Worm (Caenorhabditis elegans): ENCODE data around the gene F59B2.12.

Gene F59B2.12

ce11 chrIII:9050600-9050999 lies 33.2 kb downstream of the F59B2.12 start, which contains the start of gene ikke-1:
TSS of gene ikke-1 (minus strand) at chrIII:9050700.
- no peak for TF ChIP-seq F52B5.7 (tag; optimal IDR thresholded peaks at IDR 0.05)
- TF ChIP-seq F55B11.4 (tag; optimal IDR thresholded peaks at IDR 0.05; ENCODE audit: borderline replicate concordance, insufficient read depth): no peak
- 0 out of 2 replicates have a peak, but pooled peaks have one; percentile 6 for TF ChIP-seq hsf-1 (GFP tag; IDR thresholded peaks at IDR 0.05)
- no peak for TF ChIP-seq F49E8.2 (tag; optimal IDR thresholded peaks at IDR 0.05; ENCODE audit: insufficient read depth)
- no peak for TF ChIP-seq K12H6.12 (tag; optimal IDR thresholded peaks at IDR 0.05)

DNA sequence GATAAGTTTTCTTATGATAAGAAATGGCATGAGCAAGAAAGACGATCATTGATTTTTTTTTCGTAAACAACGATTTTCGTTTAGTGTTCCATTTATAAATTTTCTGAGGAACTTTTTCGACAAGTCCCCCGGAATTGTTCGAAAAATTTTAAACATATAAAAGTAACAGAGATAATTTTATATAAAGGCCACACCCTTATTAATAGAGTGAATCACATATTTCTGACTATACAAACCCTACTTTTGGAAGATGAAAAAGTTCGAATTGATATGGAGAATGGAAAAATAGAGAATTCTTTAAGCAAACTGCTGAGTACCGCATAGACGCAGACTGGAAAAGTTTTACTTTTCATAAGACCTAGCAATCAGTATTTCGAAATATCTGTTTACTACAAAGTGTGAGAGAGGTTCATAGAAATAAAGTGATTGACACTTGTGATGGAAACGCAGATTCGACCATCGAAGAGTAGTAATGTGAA lies 33.8 kb downstream of the F59B2.12 start:
- TF ChIP-seq Y56A3A.18 (GFP tag; IDR thresholded peaks at IDR 0.05): no peak; the same call in 1 of the 2 replicates
- peak; percentile 42; the same call in 1 of the 2 replicates for TF ChIP-seq ceh-40 (GFP tag; IDR thresholded peaks at IDR 0.05)
- TF ChIP-seq ztf-6 (GFP tag; IDR thresholded peaks at IDR 0.05): no peak
- no peak for TF ChIP-seq him-1 (tag; optimal IDR thresholded peaks at IDR 0.05)
- TF ChIP-seq hlh-12 (tag; optimal IDR thresholded peaks at IDR 0.05): no peak
- no peak for TF ChIP-seq F37B4.10 (GFP tag; IDR thresholded peaks at IDR 0.05)
- TF ChIP-seq F10E7.11 (tag; optimal IDR thresholded peaks at IDR 0.05): peak; percentile 85
- TF ChIP-seq egrh-3 (GFP tag; IDR thresholded peaks at IDR 0.05): no peak
- TF ChIP-seq lin-40 (tag; optimal IDR thresholded peaks at IDR 0.05): peak; percentile 67
- TF ChIP-seq attf-5 (GFP tag; optimal IDR thresholded peaks at IDR 0.05): peak; percentile 89
- TF ChIP-seq ztf-28 (GFP tag; IDR thresholded peaks at IDR 0.05): no peak
- TF ChIP-seq F33H1.4 (GFP tag; IDR thresholded peaks at IDR 0.05): peak; percentile 10; the same call in 1 of the 2 replicates
- TF ChIP-seq dpl-1 (GFP tag; optimal IDR thresholded peaks at IDR 0.05): peak; percentile 12
- TF ChIP-seq lsy-27 (tag; optimal IDR thresholded peaks at IDR 0.05; ENCODE audit: borderline replicate concordance, insufficient read depth): no peak
- no peak; the same call in 1 of the 2 replicates for TF ChIP-seq lin-26 (GFP tag; IDR thresholded peaks at IDR 0.05)
- TF ChIP-seq tlf-1 (GFP tag; optimal IDR thresholded peaks at IDR 0.05): peak; percentile 76
- no peak for TF ChIP-seq fkh-3 (tag; optimal IDR thresholded peaks at IDR 0.05)
- TF ChIP-seq ztf-18 (tag; optimal IDR thresholded peaks at IDR 0.05): peak; percentile 53
- peak; percentile 76 for TF ChIP-seq ceh-27 (GFP tag; optimal IDR thresholded peaks at IDR 0.05)
- peak; percentile 6 for TF ChIP-seq pha-4 (tag; optimal IDR thresholded peaks at IDR 0.05)
- peak; percentile 84; the same call in 1 of the 2 replicates for TF ChIP-seq Y53G8AR.9 (GFP tag; conservative IDR thresholded peaks at IDR 0.05)
- TF ChIP-seq madf-10 (tag; optimal IDR thresholded peaks at IDR 0.05): peak; percentile 70
- no peak for TF ChIP-seq madf-8 (GFP tag; conservative IDR thresholded peaks at IDR 0.05)
- TF ChIP-seq hmg-20 (GFP tag; IDR thresholded peaks at IDR 0.05): no peak
- peak; percentile 3 for TF ChIP-seq tbx-9 (tag; optimal IDR thresholded peaks at IDR 0.05; ENCODE audit: borderline replicate concordance)
- TF ChIP-seq hmg-1.2 (GFP tag; IDR thresholded peaks at IDR 0.05): peak; percentile 54
- peak in 1 of 3 experiments; percentile 15 for TF ChIP-seq lin-35 (GFP tag; optimal IDR thresholded peaks at IDR 0.05)
- TF ChIP-seq unc-130 (GFP tag; optimal IDR thresholded peaks at IDR 0.05): no peak
- TF ChIP-seq C17E4.6 (GFP tag; IDR thresholded peaks at IDR 0.05): no peak
- no peak for TF ChIP-seq rpc-1 (optimal IDR thresholded peaks at IDR 0.05)
- no peak for TF ChIP-seq rpc-1 (tag; optimal IDR thresholded peaks at IDR 0.05)
- peak; percentile 56 for TF ChIP-seq lin-54 (GFP tag; optimal IDR thresholded peaks at IDR 0.05)
- TF ChIP-seq nfya-2 (GFP tag; IDR thresholded peaks at IDR 0.05): no peak
- TF ChIP-seq B0336.3 (GFP tag; IDR thresholded peaks at IDR 0.05): peak; percentile 63; the same call in 1 of the 2 replicates
- TF ChIP-seq madf-6 (GFP tag; IDR thresholded peaks at IDR 0.05): peak; percentile 43; the same call in 1 of the 2 replicates
- TF ChIP-seq rcor-1 (GFP tag; IDR thresholded peaks at IDR 0.05): 0 out of 2 replicates have a peak, but pooled peaks have one; percentile 34
- TF ChIP-seq nhr-120 (GFP tag; IDR thresholded peaks at IDR 0.05): no peak
- TF ChIP-seq B0261.1 (tag; optimal IDR thresholded peaks at IDR 0.05): peak; percentile 33
- no peak for TF ChIP-seq D2030.7 (GFP tag; IDR thresholded peaks at IDR 0.05)
- peak; percentile 70 for TF ChIP-seq chd-7 (tag; optimal IDR thresholded peaks at IDR 0.05)
- peak; percentile 63 for TF ChIP-seq K12H6.12 (tag; optimal IDR thresholded peaks at IDR 0.05)
- TF ChIP-seq sdz-38 (tag; optimal IDR thresholded peaks at IDR 0.05): no peak
- peak; percentile 24 for TF ChIP-seq nhr-90 (tag; optimal IDR thresholded peaks at IDR 0.05)
